Worm (Caenorhabditis elegans): ENCODE measurements around the gene F16G10.7.

DNA sequence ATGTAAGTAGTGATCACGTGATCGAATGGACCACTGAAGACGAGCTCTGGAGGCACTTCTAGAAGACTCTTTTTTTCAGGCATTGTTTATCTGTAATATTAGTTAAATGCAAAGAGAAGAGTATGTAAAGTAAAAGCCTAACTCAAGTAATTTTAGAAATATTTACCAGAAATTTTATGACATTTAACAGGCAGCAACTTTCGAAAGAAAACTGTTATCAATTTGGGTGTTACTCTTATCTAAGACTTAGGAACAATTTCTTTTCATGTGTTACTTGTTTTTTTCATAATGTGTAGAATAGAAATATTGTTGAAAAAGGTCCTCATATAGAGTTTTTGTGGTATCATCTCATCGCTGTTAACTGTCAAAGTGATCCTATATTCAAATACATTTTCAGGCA, 37.8 kb upstream of the F16G10.7 start, which contains the start of the genes F42G2.5 and F42G2.7:
- TF ChIP-seq nhr-27 (tag; optimal IDR thresholded peaks at IDR 0.05): no peak
- no peak for TF ChIP-seq F57C9.4 (tag; optimal IDR thresholded peaks at IDR 0.05)
- no peak for TF ChIP-seq xnd-1 (tag; optimal IDR thresholded peaks at IDR 0.05)
- TF ChIP-seq rec-8 (tag; optimal IDR thresholded peaks at IDR 0.05): no peak
- no peak for TF ChIP-seq athp-1 (tag; optimal IDR thresholded peaks at IDR 0.05)
- no peak for TF ChIP-seq C06A6.2 (GFP tag; conservative IDR thresholded peaks at IDR 0.05)
- TF ChIP-seq hmg-1.2 (GFP tag; IDR thresholded peaks at IDR 0.05): no peak
- TF ChIP-seq mes-4 (tag; optimal IDR thresholded peaks at IDR 0.05): no peak
- TF ChIP-seq egl-18 (GFP tag; IDR thresholded peaks at IDR 0.05): no peak
- TF ChIP-seq ceh-79 (tag; optimal IDR thresholded peaks at IDR 0.05): no peak
- no peak for TF ChIP-seq ceh-40 (GFP tag; IDR thresholded peaks at IDR 0.05)
- TF ChIP-seq unc-62 (GFP tag; optimal IDR thresholded peaks at IDR 0.05): no peak

Data from whole organism, young adult.